Fruit fly (Drosophila melanogaster): ENCODE results near the gene Npc2c.

Gene Npc2c

DNA sequence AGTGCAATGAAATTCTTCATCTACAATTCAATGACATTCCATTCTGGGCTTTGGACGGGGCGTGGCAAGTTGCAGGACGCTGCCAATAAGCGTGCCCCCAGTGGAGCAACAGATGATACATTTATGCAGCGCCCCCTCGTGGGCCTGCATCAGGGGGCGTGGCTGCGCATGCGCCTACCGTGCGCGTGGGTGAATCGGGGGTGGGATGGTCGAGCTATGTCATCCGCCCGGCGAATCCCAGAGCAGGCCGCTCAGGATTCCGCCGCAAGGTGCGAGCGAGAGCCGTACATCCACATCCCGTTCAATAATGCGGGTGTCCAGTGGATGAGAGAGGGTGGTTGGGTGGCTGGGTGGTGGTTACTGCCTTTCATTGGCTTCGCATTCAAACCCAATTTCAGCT lies 10.1 kb downstream of the Npc2c start (continued):
- TF ChIP-seq seq (GFP tag; IDR thresholded peaks at IDR 0.05) (peak; percentile 46; the same call in 1 of the 2 replicates), otp (GFP tag; IDR thresholded peaks at IDR 0.05) (no peak), az2 (GFP tag; optimal IDR thresholded peaks at IDR 0.05) (no peak), al (GFP tag; IDR thresholded peaks at IDR 0.05) (no peak), dan (GFP tag; IDR thresholded peaks at IDR 0.05) (0 out of 2 replicates have a peak, but pooled peaks have one; percentile 18), Nf-YB (GFP tag; optimal IDR thresholded peaks at IDR 0.05) (peak; percentile 96), CrebB (tag; optimal IDR thresholded peaks at IDR 0.05) (no peak), ac (GFP tag; optimal IDR thresholded peaks at IDR 0.05) (no peak), Deaf1 (tag; optimal IDR thresholded peaks at IDR 0.05) (no peak), CG1233 (GFP tag; optimal IDR thresholded peaks at IDR 0.05) (no peak), knrl (GFP tag; IDR thresholded peaks at IDR 0.05; ENCODE audit: partially characterized antibody) (no peak), crol (GFP tag; IDR thresholded peaks at IDR 0.05) (no peak), Nf-YC (tag; optimal IDR thresholded peaks at IDR 0.05) (peak; percentile 97), CG6683 (GFP tag; optimal IDR thresholded peaks at IDR 0.05) (no peak), sens-2 (GFP tag; IDR thresholded peaks at IDR 0.05) (no peak), D (optimal IDR thresholded peaks at IDR 0.05) (no peak), D (GFP tag; optimal IDR thresholded peaks at IDR 0.05) (no peak), onecut (GFP tag; IDR thresholded peaks at IDR 0.05) (peak; percentile 39; the same call in 1 of the 2 replicates), H15 (GFP tag; IDR thresholded peaks at IDR 0.05) (no peak), CG17186 (GFP tag; optimal IDR thresholded peaks at IDR 0.05) (no peak), CG6765 (GFP tag; optimal IDR thresholded peaks at IDR 0.05) (no peak), Fer2 (tag; optimal IDR thresholded peaks at IDR 0.05) (no peak), stc (GFP tag; IDR thresholded peaks at IDR 0.05) (no peak), dimm (GFP tag; IDR thresholded peaks at IDR 0.05) (0 out of 2 replicates have a peak, but pooled peaks have one; percentile 12), CG1832 (GFP tag; optimal IDR thresholded peaks at IDR 0.05) (peak; percentile 32), Hey (tag; optimal IDR thresholded peaks at IDR 0.05) (no peak), sqz (GFP tag; optimal IDR thresholded peaks at IDR 0.05) (no peak), chinmo (GFP tag; IDR thresholded peaks at IDR 0.05; ENCODE audit: partially characterized antibody) (peak; percentile 63; the same call in 1 of the 4 replicates), trem (tag; optimal IDR thresholded peaks at IDR 0.05) (no peak), slbo (GFP tag; IDR thresholded peaks at IDR 0.05) (no peak), MTF-1 (GFP tag; optimal IDR thresholded peaks at IDR 0.05; ENCODE audit: borderline replicate concordance) (no peak), usp (GFP tag; optimal IDR thresholded peaks at IDR 0.05) (no peak), Xrp1 (GFP tag; IDR thresholded peaks at IDR 0.05) (no peak), CG13424 (tag; optimal IDR thresholded peaks at IDR 0.05) (no peak), PHDP (tag; optimal IDR thresholded peaks at IDR 0.05) (no peak), CG16813 (GFP tag; IDR thresholded peaks at IDR 0.05; ENCODE audit: partially characterized antibody) (0 out of 3 replicates have a peak, but pooled peaks have one; percentile 16), cato (GFP tag; optimal IDR thresholded peaks at IDR 0.05; ENCODE audit: borderline replicate concordance) (no peak), jigr1 (GFP tag; IDR thresholded peaks at IDR 0.05) (no peak), Lhr (GFP tag; optimal IDR thresholded peaks at IDR 0.05) (no peak), CG9817 (tag; optimal IDR thresholded peaks at IDR 0.05) (no peak), CG18011 (GFP tag; optimal IDR thresholded peaks at IDR 0.05) (no peak), NK7.1 (GFP tag; optimal IDR thresholded peaks at IDR 0.05) (no peak), CG18619 (GFP tag; optimal IDR thresholded peaks at IDR 0.05) (no peak), ewg (GFP tag; optimal IDR thresholded peaks at IDR 0.05) (peak; percentile 95), gfzf (GFP tag; optimal IDR thresholded peaks at IDR 0.05) (no peak)

All from whole organism, embryonic.